Worm (Caenorhabditis elegans) whole organism, L4/young adult: ENCODE measurements around the gene scl-20.

ENCODE experiments used
- W03F9.2 ChIP-seq: fragments of 150-350 bp; optimal IDR thresholded peaks from 2 replicates; lab custom pipeline; 2014; ENCODE audit warnings: missing biosample characterization, missing genetic modification characterization
- dao-5 ChIP-seq: sonication (generic microtip); optimal IDR thresholded peaks from 2 replicates; lab custom pipeline; 2016; ENCODE audit warnings: missing genotype, missing genetic modification characterization, moderate library complexity, missing compliant biosample characterization
- him-1 ChIP-seq: sonication (generic microtip); optimal IDR thresholded peaks from 2 replicates; lab custom pipeline; 2016; ENCODE audit warnings: missing genotype, missing genetic modification reagents, missing genetic modification characterization, missing compliant biosample characterization

scl-20 gene

DNA sequence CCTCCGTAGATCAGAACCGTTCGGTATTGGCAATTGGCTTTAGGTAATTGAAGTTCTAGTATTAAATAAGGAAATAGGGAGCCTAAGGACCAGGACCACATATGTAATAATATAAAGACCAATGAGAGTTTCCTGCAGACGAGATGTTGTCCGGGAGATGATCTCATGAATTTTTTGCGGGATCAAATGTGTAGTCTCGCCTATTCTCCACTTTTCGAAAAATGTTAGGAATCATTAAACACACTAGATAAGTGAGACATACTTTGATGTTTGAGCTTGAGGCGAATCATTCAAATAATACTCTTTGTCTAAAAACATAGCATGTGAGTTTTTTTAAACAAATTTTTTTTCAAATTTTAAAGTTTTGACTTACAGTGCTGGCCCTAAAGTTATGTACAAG lies 18.8 kb upstream of the scl-20 start, which contains the start of gene F11D11.6:
TSS of gene F11D11.6 (minus strand) at position 101 of the 400 bp plus-strand sequence.
- TF ChIP-seq dao-5 (tag; lab: Kevin White, UChicago) (no peak), W03F9.2 (no peak), him-1 (tag; lab: Kevin White, UChicago) (no peak)

- TF ChIP-seq W03F9.2 (no peak), dao-5 (tag; lab: Kevin White, UChicago) (no peak), him-1 (tag; lab: Kevin White, UChicago) (no peak)
These were observed 16.2 kb upstream of the scl-20 start, which contains the start of the genes F11D11.21 and F11D11.12 for ce11 chrV:18750445-18750844. Gene F11D11.21, minus strand, starts transcription at chrV:18750545. Gene F11D11.12, minus strand, starts transcription at chrV:18750682.

DNA sequence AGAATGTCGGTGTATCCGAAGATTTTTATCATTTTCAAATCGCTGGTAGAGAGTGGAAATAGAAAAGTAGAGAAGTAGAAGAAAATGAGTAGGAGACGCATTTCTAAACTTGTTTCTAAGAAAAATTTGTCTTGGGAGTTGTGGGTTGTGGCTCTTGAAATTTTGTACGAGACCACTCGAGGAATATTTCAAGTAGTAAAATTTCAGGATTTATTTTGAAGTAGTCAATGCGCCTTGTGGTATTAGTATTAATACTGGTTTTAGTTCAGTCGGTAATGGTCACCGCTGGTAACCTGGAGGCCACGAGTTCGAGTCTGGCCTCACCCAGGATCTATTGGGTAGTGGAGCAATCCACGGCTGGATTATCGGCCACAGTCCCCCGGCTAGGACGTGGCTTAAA lies 14.4 kb upstream of the scl-20 start, which contains the start of gene clec-252:
TSS of gene clec-252 (minus strand) at position 101 of the 400 bp plus-strand sequence.
- TF ChIP-seq dao-5 (tag; lab: Kevin White, UChicago): no peak
- no peak for TF ChIP-seq him-1 (tag; lab: Kevin White, UChicago)

- no peak for TF ChIP-seq dao-5 (tag; lab: Kevin White, UChicago)
- no peak for TF ChIP-seq W03F9.2
- TF ChIP-seq him-1 (tag; lab: Kevin White, UChicago): no peak
These were observed 12.8 kb upstream of the scl-20 start, which contains the start of gene clec-251 for ce11 chrV:18746937-18747660. Gene clec-251, minus strand, starts transcription at chrV:18746987.

DNA sequence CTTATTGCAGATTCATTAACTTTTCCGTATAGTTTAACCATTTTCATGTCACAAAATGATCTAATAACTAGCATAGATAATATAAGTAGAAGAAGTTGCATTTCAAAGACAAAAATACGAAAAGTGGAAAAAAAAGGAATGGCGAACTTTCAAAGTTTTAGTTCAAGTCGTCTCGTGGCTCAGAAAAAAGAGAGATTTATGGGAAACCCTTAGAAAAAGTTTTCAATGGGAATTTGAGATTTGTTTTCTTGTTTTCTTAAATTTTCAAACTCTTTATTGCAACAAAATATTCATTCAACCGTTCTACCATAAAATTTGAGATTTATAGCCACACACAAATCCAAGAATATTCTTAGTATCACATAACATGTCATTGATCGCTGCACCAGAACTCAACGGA lies 7.8 kb upstream of the scl-20 start, which contains the start of gene clec-250:
TSS of gene clec-250 (minus strand) at position 101 of the 400 bp plus-strand sequence.
- no peak for TF ChIP-seq W03F9.2
- no peak for TF ChIP-seq him-1 (tag; lab: Kevin White, UChicago)
- TF ChIP-seq dao-5 (tag; lab: Kevin White, UChicago): no peak

- no peak for TF ChIP-seq W03F9.2
- TF ChIP-seq him-1 (tag; lab: Kevin White, UChicago): no peak
- TF ChIP-seq dao-5 (tag; lab: Kevin White, UChicago): no peak
These were observed 3.4 kb upstream of the scl-20 start for ce11 chrV:18737646-18738045.

ce11 chrV:18733942-18734341 lies 339 bp downstream of the scl-20 start:
- TF ChIP-seq him-1 (tag; lab: Kevin White, UChicago) (no peak), W03F9.2 (no peak), dao-5 (tag; lab: Kevin White, UChicago) (no peak)

ce11 chrV:18731579-18732041 lies 2.7 kb downstream of the scl-20 start, which contains the start of the genes asp-18 and scl-19:
Gene asp-18, minus strand, starts transcription at chrV:18731679.
Gene scl-19, plus strand, starts transcription at chrV:18731991.
- TF ChIP-seq dao-5 (tag; lab: Kevin White, UChicago) (no peak), W03F9.2 (no peak), him-1 (tag; lab: Kevin White, UChicago) (no peak)

DNA sequence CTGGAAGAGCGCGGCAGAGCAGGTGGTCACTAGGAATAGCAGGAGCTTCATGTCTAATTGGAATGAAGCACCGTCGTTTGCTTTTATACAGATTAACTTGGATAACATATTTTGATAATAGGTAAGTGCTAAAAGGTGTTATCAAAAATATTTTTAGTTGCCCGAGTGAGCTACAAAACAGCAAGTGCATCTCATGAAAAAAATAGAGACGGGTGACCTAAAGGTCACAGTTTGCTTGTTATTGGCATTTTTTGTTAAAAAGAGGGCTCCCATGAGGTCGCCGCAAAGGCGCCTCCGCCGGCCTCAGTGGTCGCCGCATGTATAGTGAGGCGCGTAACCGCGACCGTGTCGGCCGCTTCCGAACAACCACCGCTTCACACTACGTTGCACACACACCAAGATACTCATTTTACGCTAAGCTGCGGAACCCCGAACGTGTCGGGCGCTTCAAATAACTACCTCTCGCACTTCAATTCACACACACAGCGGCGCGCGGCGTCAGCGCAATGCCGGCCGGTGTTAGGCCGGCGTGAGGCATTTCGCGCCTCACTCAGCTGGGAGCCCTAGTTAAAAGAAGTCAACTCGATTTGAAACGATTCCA lies 4.9 kb downstream of the scl-20 start, which contains the start of gene asp-19:
TSS of gene asp-19 (minus strand) at position 51 of the 601 bp plus-strand sequence.
- TF ChIP-seq W03F9.2 (no peak), him-1 (tag; lab: Kevin White, UChicago) (no peak), dao-5 (tag; lab: Kevin White, UChicago) (no peak)

ce11 chrV:18725858-18726257 lies 8.4 kb downstream of the scl-20 start:
- TF ChIP-seq dao-5 (tag; lab: Kevin White, UChicago): no peak
- no peak for TF ChIP-seq W03F9.2
- no peak for TF ChIP-seq him-1 (tag; lab: Kevin White, UChicago)

- no peak for TF ChIP-seq him-1 (tag; lab: Kevin White, UChicago)
- no peak for TF ChIP-seq W03F9.2
- no peak for TF ChIP-seq dao-5 (tag; lab: Kevin White, UChicago)
These were observed 10.2 kb downstream of the scl-20 start for ce11 chrV:18724076-18724475.

ce11 chrV:18723604-18724003 lies 10.7 kb downstream of the scl-20 start:
- TF ChIP-seq dao-5 (tag; lab: Kevin White, UChicago) (no peak), him-1 (tag; lab: Kevin White, UChicago) (no peak), W03F9.2 (peak; percentile 58)

- TF ChIP-seq him-1 (tag; lab: Kevin White, UChicago) (no peak), W03F9.2 (no peak), dao-5 (tag; lab: Kevin White, UChicago) (no peak)
These were observed 11.6 kb downstream of the scl-20 start for ce11 chrV:18722510-18723299.
